Worm (Caenorhabditis elegans) whole organism, young adult: ENCODE measurements around the gene Y105C5A.12.
"Not testable (repeated sequence)": the region's sequence is repeated elsewhere in the genome, so short reads cannot be mapped to it uniquely, and the experiment has no call there.

Experiments used
- B0035.1 ChIP-seq: sonication (generic microtip); optimal IDR thresholded peaks from 2 replicates; lab custom pipeline; 2016; ENCODE audit warnings: missing genetic modification characterization, mild to moderate bottlenecking, missing compliant biosample characterization, missing genotype, missing genetic modification reagents
- F23B12.7 ChIP-seq: sonication (generic microtip); optimal IDR thresholded peaks from 2 replicates; lab custom pipeline; 2017; ENCODE audit warnings: missing genetic modification characterization, mild to moderate bottlenecking, missing compliant biosample characterization, antibody characterized with exemption, moderate library complexity; ENCODE audit not compliant: insufficient read depth
- F33H1.4 ChIP-seq: fragments of 200-800 bp; sonication (Bioruptor generic); IDR thresholded peaks from 2 replicates; pipeline ENCODE4 v1.3.6; 2022; ENCODE audit warnings: missing genetic modification reagents, missing genetic modification characterization, missing compliant biosample characterization
- F49E8.2 ChIP-seq: sonication (generic microtip); optimal IDR thresholded peaks from 3 replicates; lab custom pipeline; 2017; ENCODE audit warnings: missing genetic modification characterization, mild to moderate bottlenecking, missing compliant biosample characterization, antibody characterized with exemption, moderate library complexity; ENCODE audit not compliant: insufficient read depth
- T26A5.8 ChIP-seq: sonication (generic microtip); optimal IDR thresholded peaks from 2 replicates; lab custom pipeline; 2016; ENCODE audit warnings: missing genetic modification characterization, missing compliant biosample characterization
- bed-1 ChIP-seq: fragments of 200-800 bp; sonication (Bioruptor generic); IDR thresholded peaks from 2 replicates; pipeline ENCODE4 v1.3.6; 2022; ENCODE audit warnings: missing genetic modification reagents, missing genetic modification characterization, missing compliant biosample characterization
- ceh-27 ChIP-seq: fragments of 200-800 bp; sonication (Bioruptor generic); optimal IDR thresholded peaks from 2 replicates; lab custom pipeline; 2018; ENCODE audit warnings: mild to moderate bottlenecking, missing genetic modification characterization, moderate library complexity, missing compliant biosample characterization
- ets-4 ChIP-seq: fragments of 200-800 bp; sonication (Bioruptor generic); optimal IDR thresholded peaks from 2 replicates; lab custom pipeline; 2018; ENCODE audit warnings: mild to moderate bottlenecking, missing genetic modification characterization, missing compliant biosample characterization
- lin-54 ChIP-seq: fragments of 200-800 bp; sonication (Bioruptor generic); optimal IDR thresholded peaks from 2 replicates; lab custom pipeline; 2018; ENCODE audit warnings: mild to moderate bottlenecking, missing genetic modification characterization, missing compliant biosample characterization
- lsy-27 ChIP-seq: sonication (generic microtip); optimal IDR thresholded peaks from 2 replicates; lab custom pipeline; 2017; ENCODE audit warnings: missing genetic modification characterization, mild to moderate bottlenecking, missing compliant biosample characterization, antibody characterized with exemption, missing genotype, borderline replicate concordance; ENCODE audit not compliant: insufficient read depth
- madf-6 ChIP-seq: fragments of 200-800 bp; sonication (Bioruptor generic); IDR thresholded peaks from 2 replicates; pipeline ENCODE4 v1.3.6; 2022; ENCODE audit warnings: missing genetic modification reagents, missing genetic modification characterization, missing compliant biosample characterization
- nfya-1 ChIP-seq: sonication (generic microtip); optimal IDR thresholded peaks from 2 replicates; lab custom pipeline; 2017; ENCODE audit warnings: antibody characterized with exemption, missing compliant biosample characterization, missing genetic modification characterization, borderline replicate concordance; ENCODE audit not compliant: insufficient read depth
- somi-1 ChIP-seq: fragments of 200-800 bp; sonication (Bioruptor generic); optimal IDR thresholded peaks from 2 replicates; lab custom pipeline; 2018; ENCODE audit warnings: mild to moderate bottlenecking, missing genetic modification characterization, missing compliant biosample characterization
- xnd-1 ChIP-seq: sonication (generic microtip); optimal IDR thresholded peaks from 2 replicates; lab custom pipeline; 2016; ENCODE audit warnings: missing genotype, missing genetic modification reagents, missing genetic modification characterization, missing compliant biosample characterization

DNA sequence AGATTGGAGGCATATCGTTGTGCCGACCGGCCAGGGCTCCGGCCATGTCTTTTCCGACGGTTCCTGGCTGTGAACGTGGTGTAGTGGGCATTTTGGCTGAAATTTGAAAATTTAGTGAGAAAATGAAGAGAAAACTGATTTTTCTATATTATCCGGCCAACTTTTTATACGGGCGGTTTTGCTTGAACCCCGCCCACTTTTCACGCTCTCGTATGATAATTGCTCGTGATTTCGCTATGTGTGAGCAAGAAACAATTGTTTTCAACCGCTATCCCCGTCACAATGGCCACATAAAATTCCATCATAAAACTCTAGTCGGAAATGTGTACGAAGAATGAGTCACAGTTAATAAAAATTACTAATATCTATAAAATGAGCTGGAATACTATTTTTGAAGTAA is at the start of gene Y105C5A.12:
- TF ChIP-seq lsy-27; xnd-1 (tag; lab: Kevin White, UChicago); madf-6 (GFP tag; lab: Robert Waterston, UW); somi-1 (GFP tag; lab: Kevin White, UChicago); B0035.1; F49E8.2; nfya-1; F33H1.4; T26A5.8 (tag; lab: Kevin White, UChicago); ceh-27 (GFP tag; lab: Kevin White, UChicago); bed-1 (GFP tag; lab: Robert Waterston, UW); lin-54 (GFP tag; lab: Kevin White, UChicago); ets-4 (GFP tag; lab: Kevin White, UChicago); F23B12.7: not testable (repeated sequence)
